Worm (Caenorhabditis elegans) whole organism, L1 larva: ENCODE measurements around the gene srxa-18.

Experiments used
- C04F5.9 ChIP-seq: sonication (generic microtip); optimal IDR thresholded peaks from 2 replicates; lab custom pipeline; 2016; ENCODE audit warnings: missing genetic modification characterization, missing compliant biosample characterization
- C16A3.4 ChIP-seq: fragments of 150-350 bp; optimal IDR thresholded peaks from 2 replicates; lab custom pipeline; 2014; ENCODE audit warnings: missing biosample characterization, missing genetic modification characterization
- aly-2 ChIP-seq: fragments of 150-350 bp; optimal IDR thresholded peaks from 2 replicates; lab custom pipeline; 2014; ENCODE audit warnings: missing biosample characterization, missing genetic modification characterization
- ama-1 ChIP-seq: fragments of 150-350 bp; optimal IDR thresholded peaks from 2 replicates; lab custom pipeline; 2014
- ceh-63 ChIP-seq: fragments of 200-800 bp; sonication (Bioruptor generic); optimal IDR thresholded peaks from 2 replicates; lab custom pipeline; 2018; ENCODE audit warnings: mild to moderate bottlenecking, missing genetic modification characterization, missing compliant biosample characterization
- ceh-8 ChIP-seq: fragments of 200-800 bp; sonication (Bioruptor generic); optimal IDR thresholded peaks from 2 replicates; lab custom pipeline; 2018; ENCODE audit warnings: mild to moderate bottlenecking, missing genetic modification characterization, moderate library complexity, missing compliant biosample characterization
- ces-1 ChIP-seq: fragments of 150-350 bp; optimal IDR thresholded peaks from 2 replicates; lab custom pipeline; 2014; ENCODE audit warnings: missing biosample characterization, missing genetic modification reagents, missing genetic modification characterization
- dpl-1 ChIP-seq, 3 experiments: fragments of 150-350 bp in 2 of 3; sonication (generic microtip) in 1 of 3; optimal IDR thresholded peaks; 2 replicates each; lab custom pipeline; 2014 to 2017; ENCODE audit warnings: missing biosample characterization in 3 of 3, missing genetic modification characterization in 3 of 3, missing genetic modification reagents in 3 of 3
- dsc-1 ChIP-seq: sonication (generic microtip); optimal IDR thresholded peaks from 2 replicates; lab custom pipeline; 2016; ENCODE audit warnings: mild to moderate bottlenecking, missing genetic modification characterization, missing compliant biosample characterization
- efl-1 ChIP-seq, 4 experiments: fragments of 150-350 bp; optimal IDR thresholded peaks in 3 of 4; peaks in 1 of 4; 1 replicate in 1 of 4; 2 replicates in 3 of 4; lab custom pipeline; 2014; ENCODE audit warnings: missing biosample characterization in 2 of 4, missing genetic modification characterization in 2 of 4, missing genetic modification reagents in 2 of 4
- efl-3 ChIP-seq: fragments of 200-800 bp; sonication (Bioruptor generic); optimal IDR thresholded peaks from 2 replicates; lab custom pipeline; 2018; ENCODE audit warnings: mild to moderate bottlenecking, missing genetic modification characterization, missing compliant biosample characterization
- egl-13 ChIP-seq: sonication (generic microtip); optimal IDR thresholded peaks from 2 replicates; lab custom pipeline; 2016; ENCODE audit warnings: missing genotype, missing genetic modification reagents, missing genetic modification characterization, missing compliant biosample characterization
- elt-2 ChIP-seq: sonication (generic microtip); optimal IDR thresholded peaks from 2 replicates; lab custom pipeline; 2016; ENCODE audit warnings: missing genetic modification characterization, mild to moderate bottlenecking, inconsistent platforms, missing compliant biosample characterization, missing genetic modification reagents
- elt-3 ChIP-seq, 6 experiments: fragments of 150-350 bp in 1 of 6; sonication (generic microtip); optimal IDR thresholded peaks; 2 replicates each; lab custom pipeline; 2017 to 2018; ENCODE audit warnings: missing biosample characterization in 6 of 6, missing genetic modification characterization in 6 of 6, inconsistent platforms in 1 of 6
- fkh-10 ChIP-seq: sonication (generic microtip); optimal IDR thresholded peaks from 2 replicates; lab custom pipeline; 2017; ENCODE audit warnings: missing biosample characterization, missing genetic modification reagents, missing genetic modification characterization
- fkh-8 ChIP-seq: sonication (generic microtip); optimal IDR thresholded peaks from 2 replicates; lab custom pipeline; 2016; ENCODE audit warnings: mild to moderate bottlenecking, missing genetic modification characterization, missing compliant biosample characterization
- grh-1 ChIP-seq: fragments of 200-800 bp; sonication (Bioruptor generic); IDR thresholded peaks from 2 replicates; pipeline ENCODE4 v1.3.6; 2022; ENCODE audit warnings: missing genetic modification reagents, missing genetic modification characterization, missing compliant biosample characterization
- hpl-2 ChIP-seq: fragments of 150-350 bp; optimal IDR thresholded peaks from 2 replicates; lab custom pipeline; 2014; ENCODE audit warnings: missing biosample characterization, missing genetic modification reagents, missing genetic modification characterization
- irx-1 ChIP-seq: sonication (generic microtip); optimal IDR thresholded peaks from 2 replicates; lab custom pipeline; 2016; ENCODE audit warnings: missing genetic modification characterization, missing compliant biosample characterization
- lin-13 ChIP-seq: fragments of 150-350 bp; optimal IDR thresholded peaks from 2 replicates; lab custom pipeline; 2014; ENCODE audit warnings: missing biosample characterization, missing genetic modification reagents, missing genetic modification characterization
- lin-14 ChIP-seq: fragments of 200-800 bp; sonication (Bioruptor generic); optimal IDR thresholded peaks from 2 replicates; lab custom pipeline; 2018; ENCODE audit warnings: mild to moderate bottlenecking, missing genetic modification characterization, moderate library complexity, missing compliant biosample characterization
- lin-35 ChIP-seq, 2 experiments: fragments of 150-350 bp; optimal IDR thresholded peaks; 2 replicates each; lab custom pipeline; 2014; ENCODE audit warnings: missing biosample characterization in 2 of 2, missing genetic modification characterization in 2 of 2, missing genetic modification reagents in 2 of 2
- lsy-2 ChIP-seq, 2 experiments: fragments of 150-350 bp; optimal IDR thresholded peaks; 2 replicates each; lab custom pipeline; 2014; ENCODE audit warnings: missing biosample characterization in 2 of 2, missing genetic modification characterization in 2 of 2
- nhr-28 ChIP-seq: fragments of 150-350 bp; optimal IDR thresholded peaks from 2 replicates; lab custom pipeline; 2014; ENCODE audit warnings: missing biosample characterization, missing genetic modification characterization
- nhr-47 ChIP-seq: sonication (generic microtip); optimal IDR thresholded peaks from 2 replicates; lab custom pipeline; 2016; ENCODE audit warnings: mild to moderate bottlenecking, missing genetic modification characterization, moderate library complexity, missing compliant biosample characterization
- nhr-71 ChIP-seq: sonication (generic microtip); optimal IDR thresholded peaks from 2 replicates; lab custom pipeline; 2016; ENCODE audit warnings: mild to moderate bottlenecking, missing genetic modification characterization, moderate library complexity, missing compliant biosample characterization
- pqm-1 ChIP-seq: sonication (generic microtip); optimal IDR thresholded peaks from 3 replicates; lab custom pipeline; 2017; ENCODE audit warnings: missing biosample characterization, missing genetic modification characterization
- rnt-1 ChIP-seq: sonication (generic microtip); optimal IDR thresholded peaks from 2 replicates; lab custom pipeline; 2016; ENCODE audit warnings: mild to moderate bottlenecking, missing genetic modification characterization, moderate library complexity, missing compliant biosample characterization
- snpc-4 ChIP-seq: fragments of 150-350 bp; optimal IDR thresholded peaks from 2 replicates; lab custom pipeline; 2014; ENCODE audit warnings: missing biosample characterization, missing genetic modification characterization
- snu-23 ChIP-seq: sonication (generic microtip); optimal IDR thresholded peaks from 2 replicates; lab custom pipeline; 2016; ENCODE audit warnings: missing genetic modification characterization, missing compliant biosample characterization
- tbx-2 ChIP-seq: sonication (generic microtip); optimal IDR thresholded peaks from 2 replicates; lab custom pipeline; 2016; ENCODE audit warnings: missing genetic modification characterization, missing compliant biosample characterization
- unc-62 ChIP-seq: fragments of 150-350 bp; optimal IDR thresholded peaks from 2 replicates; lab custom pipeline; 2014; ENCODE audit warnings: missing biosample characterization, missing genetic modification reagents, missing genetic modification characterization
- zag-1 ChIP-seq: fragments of 150-350 bp; optimal IDR thresholded peaks from 2 replicates; lab custom pipeline; 2014; ENCODE audit warnings: missing biosample characterization, missing genetic modification characterization

The srxa-18 gene

ce11 chrV:10120898-10121297 lies at the start of gene srxa-18:
srxa-18 (minus strand) TSS chrV:10120997.
- TF ChIP-seq unc-62 (GFP tag; lab: Kevin White, UChicago) (no peak), zag-1 (tag; lab: Kevin White, UChicago) (no peak), egl-13 (tag; lab: Kevin White, UChicago) (no peak), tbx-2 (tag; lab: Kevin White, UChicago) (no peak), efl-1 (optimal IDR thresholded peaks at IDR 0.05; lab: Kevin White, UChicago) (no peak), efl-1 (GFP tag; optimal IDR thresholded peaks at IDR 0.05 in 1 of 2; lab: Kevin White, UChicago) (peak in 1 of 2 experiments; percentile 90)

- TF ChIP-seq lsy-2 (tag; optimal IDR thresholded peaks at IDR 0.05; lab: Kevin White, UChicago), result peak in 1 of 2 experiments; percentile 16
- peak; percentile 13 for TF ChIP-seq nhr-71
- peak; percentile 41 for TF ChIP-seq nhr-47
- no peak for TF ChIP-seq rnt-1 (tag; lab: Kevin White, UChicago)
- no peak for TF ChIP-seq ceh-8 (GFP tag; lab: Kevin White, UChicago)
- TF ChIP-seq aly-2, result peak; percentile 34
- no peak for TF ChIP-seq pqm-1 (tag; lab: Kevin White, UChicago)
Measured at ce11 chrV:10168870-10169269, 48.1 kb upstream of the srxa-18 start.

- TF ChIP-seq dpl-1 (GFP tag; optimal IDR thresholded peaks at IDR 0.05; lab: Kevin White, UChicago), result no peak
- TF ChIP-seq nhr-71, result no peak
- no peak for TF ChIP-seq efl-3 (GFP tag; lab: Kevin White, UChicago)
- no peak for TF ChIP-seq fkh-10
Measured at ce11 chrV:10166368-10166767, 45.6 kb upstream of the srxa-18 start, which contains the start of gene C51E3.6. C51E3.6 (minus strand) TSS chrV:10166468.

- TF ChIP-seq lin-35 (GFP tag; optimal IDR thresholded peaks at IDR 0.05; lab: Kevin White, UChicago) (peak in 1 of 2 experiments; percentile 12), elt-2 (tag; lab: Kevin White, UChicago) (peak; percentile 59), lsy-2 (tag; optimal IDR thresholded peaks at IDR 0.05; lab: Kevin White, UChicago) (no peak)
Measured at ce11 chrV:10160954-10161353, 40.2 kb upstream of the srxa-18 start, which contains the start of gene C51E3.10. C51E3.10 (minus strand) TSS chrV:10161134.

ce11 chrV:10159972-10160371 lies 39.2 kb upstream of the srxa-18 start:
- TF ChIP-seq elt-2 (tag; lab: Kevin White, UChicago) (peak; percentile 65), ceh-63 (GFP tag; lab: Kevin White, UChicago) (no peak)

- TF ChIP-seq snpc-4 (tag; lab: Kevin White, UChicago), result no peak
- no peak for TF ChIP-seq elt-3 (tag; optimal IDR thresholded peaks at IDR 0.05; lab: Kevin White, UChicago)
- no peak for TF ChIP-seq lin-14 (GFP tag; lab: Kevin White, UChicago)
- TF ChIP-seq snu-23 (GFP tag; lab: Kevin White, UChicago), result no peak
- no peak for TF ChIP-seq lin-13 (GFP tag; lab: Kevin White, UChicago)
- no peak for TF ChIP-seq nhr-28 (tag; lab: Kevin White, UChicago)
- no peak for TF ChIP-seq ces-1 (GFP tag; lab: Kevin White, UChicago)
- TF ChIP-seq hpl-2 (GFP tag; lab: Kevin White, UChicago), result no peak
- no peak for TF ChIP-seq C16A3.4 (tag; lab: Kevin White, UChicago)
- no peak for TF ChIP-seq aly-2
- TF ChIP-seq ama-1, result no peak
- no peak for TF ChIP-seq grh-1 (GFP tag; lab: Robert Waterston, UW)
- TF ChIP-seq irx-1 (tag; lab: Kevin White, UChicago), result no peak
- TF ChIP-seq fkh-8 (tag; lab: Kevin White, UChicago), result no peak
- no peak for TF ChIP-seq C04F5.9
- TF ChIP-seq dsc-1 (tag; lab: Kevin White, UChicago), result no peak
Measured at ce11 chrV:10158528-10158927, 37.7 kb upstream of the srxa-18 start, which contains the start of gene srsx-30. srsx-30 (plus strand) TSS chrV:10158828.
